Worm (Caenorhabditis elegans) whole organism, mixed stage, embryonic: Measurements from ENCODE around the gene F02D10.6.

ENCODE experiments used
- ces-1 ChIP-seq: fragments of 150-350 bp; optimal IDR thresholded peaks from 2 replicates; lab custom pipeline; 2014; ENCODE audit warnings: missing biosample characterization, missing genetic modification reagents, missing genetic modification characterization
- elt-3 ChIP-seq: fragments of 150-350 bp; optimal IDR thresholded peaks from 2 replicates; lab custom pipeline; 2014; ENCODE audit warnings: missing biosample characterization, missing genetic modification characterization
- lin-32 ChIP-seq: fragments of 200-800 bp; sonication (Bioruptor generic); optimal IDR thresholded peaks from 2 replicates; lab custom pipeline; 2018; ENCODE audit warnings: mild to moderate bottlenecking, missing genetic modification characterization, missing compliant biosample characterization
- nhr-12 ChIP-seq: fragments of 150-350 bp; optimal IDR thresholded peaks from 2 replicates; lab custom pipeline; 2014; ENCODE audit warnings: missing biosample characterization, missing genetic modification characterization
- nhr-237 ChIP-seq: fragments of 150-350 bp; optimal IDR thresholded peaks from 2 replicates; lab custom pipeline; 2014; ENCODE audit warnings: missing biosample characterization, missing genetic modification characterization
- nhr-76 ChIP-seq: sonication (generic microtip); optimal IDR thresholded peaks from 2 replicates; lab custom pipeline; 2017; ENCODE audit warnings: missing biosample characterization, missing genetic modification characterization
- pha-4 ChIP-seq: fragments of 150-350 bp; optimal IDR thresholded peaks from 2 replicates; lab custom pipeline; 2018; ENCODE audit warnings: missing biosample characterization, missing genetic modification reagents, missing genetic modification characterization

ce11 chrX:13443283-13443682 lies 8.2 kb downstream of the F02D10.6 start:
- no peak for TF ChIP-seq nhr-237
- TF ChIP-seq ces-1 (GFP tag; lab: Kevin White, UChicago), result no peak
- TF ChIP-seq elt-3, result no peak
- no peak for TF ChIP-seq nhr-76 (tag; lab: Kevin White, UChicago)
- no peak for TF ChIP-seq nhr-12 (tag; lab: Kevin White, UChicago)
- no peak for TF ChIP-seq pha-4 (tag; lab: Kevin White, UChicago)
- no peak for TF ChIP-seq lin-32 (GFP tag; lab: Kevin White, UChicago)
